Worm (Caenorhabditis elegans) whole organism, late embryonic: Measurements from ENCODE around the gene Y47D7A.2.

Source experiments
- C08G9.2 ChIP-seq: sonication (generic microtip); optimal IDR thresholded peaks from 2 replicates; lab custom pipeline; 2016; ENCODE audit warnings: mild to moderate bottlenecking, missing genetic modification characterization, moderate library complexity, missing compliant biosample characterization
- F13H6.1 ChIP-seq: sonication (generic microtip); optimal IDR thresholded peaks from 2 replicates; lab custom pipeline; 2016; ENCODE audit warnings: missing genetic modification characterization, missing compliant biosample characterization
- Y22D7AL.16 ChIP-seq: sonication (generic microtip); optimal IDR thresholded peaks from 2 replicates; lab custom pipeline; 2016; ENCODE audit warnings: missing genetic modification characterization, missing compliant biosample characterization
- ceh-2 ChIP-seq: sonication (generic microtip); optimal IDR thresholded peaks from 2 replicates; lab custom pipeline; 2016; ENCODE audit warnings: missing genotype, missing genetic modification characterization, missing compliant biosample characterization
- ceh-22 ChIP-seq: sonication (generic microtip); optimal IDR thresholded peaks from 2 replicates; lab custom pipeline; 2017; ENCODE audit warnings: missing biosample characterization, missing genetic modification characterization
- ceh-31 ChIP-seq: sonication (generic microtip); optimal IDR thresholded peaks from 2 replicates; lab custom pipeline; 2016; ENCODE audit warnings: missing genetic modification characterization, missing compliant biosample characterization
- ceh-34 ChIP-seq: sonication (generic microtip); optimal IDR thresholded peaks from 2 replicates; lab custom pipeline; 2016; ENCODE audit warnings: mild to moderate bottlenecking, missing genetic modification characterization, missing compliant biosample characterization
- ceh-48 ChIP-seq: sonication (generic microtip); optimal IDR thresholded peaks from 2 replicates; lab custom pipeline; 2016; ENCODE audit warnings: missing genetic modification characterization, inconsistent platforms, missing compliant biosample characterization
- ceh-6 ChIP-seq: fragments of 200-800 bp; sonication (Bioruptor generic); optimal IDR thresholded peaks from 2 replicates; lab custom pipeline; 2018; ENCODE audit warnings: mild to moderate bottlenecking, missing genetic modification characterization, missing compliant biosample characterization
- ceh-9 ChIP-seq: sonication (generic microtip); optimal IDR thresholded peaks from 2 replicates; lab custom pipeline; 2016; ENCODE audit warnings: mild to moderate bottlenecking, missing genetic modification characterization, inconsistent platforms, missing compliant biosample characterization
- che-1 ChIP-seq: sonication (generic microtip); optimal IDR thresholded peaks from 2 replicates; lab custom pipeline; 2016; ENCODE audit warnings: mild to moderate bottlenecking, missing genetic modification characterization, missing compliant biosample characterization
- dmd-4 ChIP-seq: sonication (generic microtip); optimal IDR thresholded peaks from 2 replicates; lab custom pipeline; 2016; ENCODE audit warnings: borderline replicate concordance, missing genetic modification characterization, missing compliant biosample characterization
- dve-1 ChIP-seq: sonication (generic microtip); optimal IDR thresholded peaks from 2 replicates; lab custom pipeline; 2017; ENCODE audit warnings: antibody characterized with exemption, mild to moderate bottlenecking, missing genetic modification characterization, missing compliant biosample characterization
- elt-4 ChIP-seq: sonication (generic microtip); optimal IDR thresholded peaks from 2 replicates; lab custom pipeline; 2016; ENCODE audit warnings: missing genetic modification characterization, missing compliant biosample characterization
- ets-4 ChIP-seq: sonication (generic microtip); optimal IDR thresholded peaks from 2 replicates; lab custom pipeline; 2016; ENCODE audit warnings: missing genetic modification characterization, missing compliant biosample characterization
- eyg-1 ChIP-seq: sonication (generic microtip); optimal IDR thresholded peaks from 2 replicates; lab custom pipeline; 2016; ENCODE audit warnings: missing genotype, missing genetic modification characterization, missing compliant biosample characterization
- fax-1 ChIP-seq: sonication (generic microtip); optimal IDR thresholded peaks from 2 replicates; lab custom pipeline; 2016; ENCODE audit warnings: missing genotype, missing genetic modification characterization, missing compliant biosample characterization
- fkh-10 ChIP-seq: fragments of 150-350 bp; optimal IDR thresholded peaks from 2 replicates; lab custom pipeline; 2014; ENCODE audit warnings: missing biosample characterization, missing genetic modification reagents, missing genetic modification characterization
- fkh-6 ChIP-seq: sonication (generic microtip); optimal IDR thresholded peaks from 2 replicates; lab custom pipeline; 2016; ENCODE audit warnings: missing genetic modification characterization, missing compliant biosample characterization
- hlh-30 ChIP-seq: sonication (generic microtip); optimal IDR thresholded peaks from 2 replicates; lab custom pipeline; 2017; ENCODE audit warnings: antibody characterized with exemption, missing genetic modification characterization, missing compliant biosample characterization; ENCODE audit not compliant: insufficient read depth
- hlh-6 ChIP-seq: sonication (generic microtip); optimal IDR thresholded peaks from 2 replicates; lab custom pipeline; 2016; ENCODE audit warnings: missing genotype, missing genetic modification characterization, missing compliant biosample characterization
- hlh-8 ChIP-seq: sonication (generic microtip); optimal IDR thresholded peaks from 2 replicates; lab custom pipeline; 2016; ENCODE audit warnings: missing genotype, missing genetic modification characterization, missing compliant biosample characterization
- lim-6 ChIP-seq: sonication (generic microtip); optimal IDR thresholded peaks from 2 replicates; lab custom pipeline; 2016; ENCODE audit warnings: missing genetic modification characterization, missing compliant biosample characterization
- lin-11 ChIP-seq: fragments of 200-800 bp; sonication (Bioruptor generic); optimal IDR thresholded peaks from 2 replicates; lab custom pipeline; 2018; ENCODE audit warnings: mild to moderate bottlenecking, missing genetic modification characterization, missing compliant biosample characterization
- nfya-1 ChIP-seq: sonication (generic microtip); optimal IDR thresholded peaks from 2 replicates; lab custom pipeline; 2017; ENCODE audit warnings: missing genetic modification characterization, mild to moderate bottlenecking, missing compliant biosample characterization, antibody characterized with exemption, moderate library complexity
- pat-9 ChIP-seq: fragments of 200-800 bp; sonication (Bioruptor generic); optimal IDR thresholded peaks from 2 replicates; lab custom pipeline; 2018; ENCODE audit warnings: mild to moderate bottlenecking, missing genetic modification characterization, moderate library complexity, missing compliant biosample characterization
- pha-4 ChIP-seq: fragments of 150-350 bp; optimal IDR thresholded peaks from 2 replicates; lab custom pipeline; 2018; ENCODE audit warnings: missing biosample characterization, missing genetic modification reagents, missing genetic modification characterization
- pqm-1 ChIP-seq: sonication (generic microtip); optimal IDR thresholded peaks from 2 replicates; lab custom pipeline; 2016; ENCODE audit warnings: missing genetic modification characterization, missing compliant biosample characterization
- pros-1 ChIP-seq: fragments of 150-350 bp; optimal IDR thresholded peaks from 2 replicates; lab custom pipeline; 2014; ENCODE audit warnings: missing biosample characterization, missing genetic modification reagents, missing genetic modification characterization
- syd-9 ChIP-seq: sonication (generic microtip); optimal IDR thresholded peaks from 2 replicates; lab custom pipeline; 2016; ENCODE audit warnings: mild to moderate bottlenecking, missing genetic modification characterization, moderate library complexity, missing compliant biosample characterization
- ttx-3 ChIP-seq: sonication (generic microtip); optimal IDR thresholded peaks from 2 replicates; lab custom pipeline; 2016; ENCODE audit warnings: missing genetic modification reagents, missing genetic modification characterization, missing compliant biosample characterization
- unc-3 ChIP-seq, 2 experiments: fragments of 200-800 bp in 1 of 2; sonication (Bioruptor generic) in 1 of 2; sonication (generic microtip) in 1 of 2; conservative IDR thresholded peaks in 1 of 2; optimal IDR thresholded peaks in 1 of 2; 2 replicates each; pipeline versions ENCODE4 v1.3.6 to Lab custom; 2016 to 2022; ENCODE audit warnings: missing compliant biosample characterization in 2 of 2, missing genetic modification characterization in 2 of 2, missing genetic modification reagents in 1 of 2
- unc-42 ChIP-seq: sonication (generic microtip); optimal IDR thresholded peaks from 2 replicates; lab custom pipeline; 2016; ENCODE audit warnings: missing genotype, missing genetic modification characterization, missing compliant biosample characterization
- unc-86 ChIP-seq: sonication (generic microtip); optimal IDR thresholded peaks from 2 replicates; lab custom pipeline; 2016; ENCODE audit warnings: missing genetic modification characterization, missing compliant biosample characterization

Y47D7A.2 gene

ce11 chrV:4372986-4373385, 47.1 kb upstream of the Y47D7A.2 start:
- TF ChIP-seq ceh-2 (tag; lab: Kevin White, UChicago), result no peak
- TF ChIP-seq fkh-6 (tag; lab: Kevin White, UChicago), result peak; percentile 6
- peak; percentile 49 for TF ChIP-seq C08G9.2 (tag; lab: Kevin White, UChicago)

- TF ChIP-seq fax-1 (tag; lab: Kevin White, UChicago) (no peak), fkh-6 (tag; lab: Kevin White, UChicago) (no peak), ceh-48 (tag; lab: Kevin White, UChicago) (no peak), syd-9 (tag; lab: Kevin White, UChicago) (no peak), fkh-10 (GFP tag; lab: Kevin White, UChicago) (no peak), pros-1 (tag; lab: Kevin White, UChicago) (no peak), lim-6 (tag; lab: Kevin White, UChicago) (no peak), ceh-2 (tag; lab: Kevin White, UChicago) (no peak), nfya-1 (no peak), lin-11 (tag; lab: Kevin White, UChicago) (no peak), F13H6.1 (no peak), unc-3 (GFP tag; conservative IDR thresholded peaks at IDR 0.05; lab: Robert Waterston, UW) (no peak), unc-3 (tag; optimal IDR thresholded peaks at IDR 0.05; lab: Kevin White, UChicago) (no peak), ceh-9 (tag; lab: Kevin White, UChicago) (no peak), unc-86 (tag; lab: Kevin White, UChicago) (no peak), dve-1 (tag; lab: Kevin White, UChicago) (no peak), hlh-30 (tag; lab: Kevin White, UChicago) (no peak), dmd-4 (tag; lab: Kevin White, UChicago) (no peak), ttx-3 (tag; lab: Kevin White, UChicago) (no peak), eyg-1 (no peak), unc-42 (tag; lab: Kevin White, UChicago) (no peak)
Measured at ce11 chrV:4373656-4374055, 46.4 kb upstream of the Y47D7A.2 start.

ce11 chrV:4374625-4375024, 45.4 kb upstream of the Y47D7A.2 start, which contains the start of gene neg-1:
Gene neg-1 (minus strand): TSS chrV:4374874.
- TF ChIP-seq hlh-8 (no peak), Y22D7AL.16 (tag; lab: Kevin White, UChicago) (no peak), ceh-34 (tag; lab: Kevin White, UChicago) (no peak), hlh-6 (tag; lab: Kevin White, UChicago) (no peak), ceh-31 (no peak), che-1 (tag; lab: Kevin White, UChicago) (no peak), ceh-6 (GFP tag; lab: Kevin White, UChicago) (no peak), pqm-1 (no peak)

- TF ChIP-seq pat-9 (tag; lab: Kevin White, UChicago) (no peak), elt-4 (tag; lab: Kevin White, UChicago) (no peak), ets-4 (tag; lab: Kevin White, UChicago) (no peak), unc-86 (tag; lab: Kevin White, UChicago) (no peak), pha-4 (tag; lab: Kevin White, UChicago) (no peak), ceh-2 (tag; lab: Kevin White, UChicago) (no peak), ceh-22 (tag; lab: Kevin White, UChicago) (no peak), Y22D7AL.16 (tag; lab: Kevin White, UChicago) (no peak)
- TF ChIP-seq, all 69 proteins: peak for 0
Measured at ce11 chrV:4375807-4376564, 44.1 kb upstream of the Y47D7A.2 start, which contains the start of gene F32D1.7. Gene F32D1.7 (minus strand): TSS chrV:4376173.
